Fruit fly (Drosophila melanogaster): ENCODE data around the gene CG32814.

CG32814 gene

dm6 chrX:1026511-1026910, at the start of gene CG32814, which contains the start of the genes CG11638 and CG3021 (continued):
- TF ChIP-seq CG14441 (GFP tag; IDR thresholded peaks at IDR 0.05): no peak
- TF ChIP-seq CG7271 (tag; optimal IDR thresholded peaks at IDR 0.05): no peak
- TF ChIP-seq Dip2 (GFP tag; IDR thresholded peaks at IDR 0.05): no peak
- no peak for TF ChIP-seq CG1602 (GFP tag; optimal IDR thresholded peaks at IDR 0.05)
- no peak for TF ChIP-seq CG9437 (GFP tag; optimal IDR thresholded peaks at IDR 0.05)
- no peak for TF ChIP-seq CG6175 (GFP tag; IDR thresholded peaks at IDR 0.05)
- TF ChIP-seq ranshi (GFP tag; IDR thresholded peaks at IDR 0.05): no peak
- TF ChIP-seq grau (tag; optimal IDR thresholded peaks at IDR 0.05): peak; percentile 36
- peak; percentile 25 for TF ChIP-seq CoRest (tag; optimal IDR thresholded peaks at IDR 0.05)
- no peak for TF ChIP-seq E2f1 (GFP tag; IDR thresholded peaks at IDR 0.05)
- no peak for TF ChIP-seq jigr1 (GFP tag; IDR thresholded peaks at IDR 0.05)
- TF ChIP-seq Bgb (GFP tag; IDR thresholded peaks at IDR 0.05; ENCODE audit: partially characterized antibody): peak; percentile 52; the same call in 1 of the 2 replicates
- TF ChIP-seq CG17802 (tag; optimal IDR thresholded peaks at IDR 0.05): no peak
- TF ChIP-seq Pdp1 (GFP tag; optimal IDR thresholded peaks at IDR 0.05): no peak
- no peak for TF ChIP-seq CG4617 (GFP tag; optimal IDR thresholded peaks at IDR 0.05; ENCODE audit: borderline replicate concordance)
- no peak for TF ChIP-seq NFAT (GFP tag; IDR thresholded peaks at IDR 0.05)
- TF ChIP-seq CG17912 (GFP tag; optimal IDR thresholded peaks at IDR 0.05): peak; percentile 23
- no peak for TF ChIP-seq CG4424 (GFP tag; optimal IDR thresholded peaks at IDR 0.05)
- peak; percentile 36 for TF ChIP-seq CG10979 (tag; optimal IDR thresholded peaks at IDR 0.05)
- TF ChIP-seq CG9876 (GFP tag; optimal IDR thresholded peaks at IDR 0.05): no peak
- no peak for TF ChIP-seq CG1647 (GFP tag; optimal IDR thresholded peaks at IDR 0.05)
- no peak for TF ChIP-seq hkb (optimal IDR thresholded peaks at IDR 0.05)
- TF ChIP-seq hkb (GFP tag; IDR thresholded peaks at IDR 0.05): peak; percentile 38; the same call in 1 of the 2 replicates
- TF ChIP-seq tup (GFP tag; optimal IDR thresholded peaks at IDR 0.05): no peak
- no peak for TF ChIP-seq Hmx (GFP tag; optimal IDR thresholded peaks at IDR 0.05)
- no peak for TF ChIP-seq Hr39 (optimal IDR thresholded peaks at IDR 0.05)
- no peak for TF ChIP-seq ap (GFP tag; IDR thresholded peaks at IDR 0.05)
- no peak for TF ChIP-seq slou (GFP tag; optimal IDR thresholded peaks at IDR 0.05)
- no peak for TF ChIP-seq CG18476 (GFP tag; optimal IDR thresholded peaks at IDR 0.05)
- no peak for TF ChIP-seq CG17612 (GFP tag; IDR thresholded peaks at IDR 0.05)
- no peak for TF ChIP-seq CG9215 (GFP tag; IDR thresholded peaks at IDR 0.05)
- TF ChIP-seq br (optimal IDR thresholded peaks at IDR 0.05): no peak
- peak; percentile 60 for TF ChIP-seq CG13287 (GFP tag; IDR thresholded peaks at IDR 0.05; ENCODE audit: partially characterized antibody)
- TF ChIP-seq Sin3A (optimal IDR thresholded peaks at IDR 0.05): no peak
- TF ChIP-seq CG7556 (GFP tag; optimal IDR thresholded peaks at IDR 0.05): no peak
- TF ChIP-seq Nf-YC (tag; optimal IDR thresholded peaks at IDR 0.05): peak; percentile 17
- TF ChIP-seq Rfx (GFP tag; IDR thresholded peaks at IDR 0.05): 0 out of 2 replicates have a peak, but pooled peaks have one; percentile 15
- TF ChIP-seq sim (GFP tag; IDR thresholded peaks at IDR 0.05): no peak
- TF ChIP-seq CG16815 (GFP tag; optimal IDR thresholded peaks at IDR 0.05): no peak
- TF ChIP-seq CG9932 (GFP tag; IDR thresholded peaks at IDR 0.05): no peak
- TF ChIP-seq CG10654 (GFP tag; optimal IDR thresholded peaks at IDR 0.05): no peak
- no peak for TF ChIP-seq CG15479 (GFP tag; optimal IDR thresholded peaks at IDR 0.05)
- no peak for TF ChIP-seq dmrt99B (tag; optimal IDR thresholded peaks at IDR 0.05)
- peak; percentile 9 for TF ChIP-seq mirr (GFP tag; optimal IDR thresholded peaks at IDR 0.05)
- no peak for TF ChIP-seq CG17568 (GFP tag; optimal IDR thresholded peaks at IDR 0.05)
- TF ChIP-seq CG4730 (GFP tag; IDR thresholded peaks at IDR 0.05): no peak
- TF ChIP-seq kni (GFP tag; optimal IDR thresholded peaks at IDR 0.05): peak; percentile 23
- no peak for TF ChIP-seq CG2202 (tag; optimal IDR thresholded peaks at IDR 0.05)
- no peak; the same call in 1 of the 2 replicates for TF ChIP-seq sob (GFP tag; IDR thresholded peaks at IDR 0.05)
- TF ChIP-seq CG17359 (tag; optimal IDR thresholded peaks at IDR 0.05): peak; percentile 23
- no peak for TF ChIP-seq gt (GFP tag; IDR thresholded peaks at IDR 0.05)
- no peak for TF ChIP-seq org-1 (GFP tag; optimal IDR thresholded peaks at IDR 0.05)
- no peak for TF ChIP-seq CG2889 (GFP tag; IDR thresholded peaks at IDR 0.05)

Measured in whole organism, embryonic.